Worm (Caenorhabditis elegans) whole organism, L1 larva: ENCODE data around the gene T02H6.7.
A peak's percentile ranks its signal among the peaks of the same experiment; 100 is the strongest.

Experiments used
- C04F5.9 ChIP-seq: sonication (generic microtip); optimal IDR thresholded peaks from 2 replicates; lab custom pipeline; 2016; ENCODE audit warnings: missing genetic modification characterization, missing compliant biosample characterization
- aha-1 ChIP-seq: fragments of 150-350 bp; optimal IDR thresholded peaks from 2 replicates; lab custom pipeline; 2014; ENCODE audit warnings: missing biosample characterization, missing genetic modification characterization
- blmp-1 ChIP-seq: fragments of 150-350 bp; optimal IDR thresholded peaks from 2 replicates; lab custom pipeline; 2014; ENCODE audit warnings: missing biosample characterization, missing genetic modification characterization
- ceh-8 ChIP-seq: fragments of 200-800 bp; sonication (Bioruptor generic); optimal IDR thresholded peaks from 2 replicates; lab custom pipeline; 2018; ENCODE audit warnings: mild to moderate bottlenecking, missing genetic modification characterization, moderate library complexity, missing compliant biosample characterization
- ceh-88 ChIP-seq: fragments of 200-800 bp; sonication (Bioruptor generic); IDR thresholded peaks from 2 replicates; pipeline ENCODE4 v1.3.6; 2022; ENCODE audit warnings: missing genetic modification characterization, missing compliant biosample characterization
- dsc-1 ChIP-seq: sonication (generic microtip); optimal IDR thresholded peaks from 2 replicates; lab custom pipeline; 2016; ENCODE audit warnings: mild to moderate bottlenecking, missing genetic modification characterization, missing compliant biosample characterization
- efl-1 ChIP-seq, 4 experiments: fragments of 150-350 bp; optimal IDR thresholded peaks in 3 of 4; peaks in 1 of 4; 1 replicate in 1 of 4; 2 replicates in 3 of 4; lab custom pipeline; 2014; ENCODE audit warnings: missing biosample characterization in 2 of 4, missing genetic modification characterization in 2 of 4, missing genetic modification reagents in 2 of 4
- egl-13 ChIP-seq: sonication (generic microtip); optimal IDR thresholded peaks from 2 replicates; lab custom pipeline; 2016; ENCODE audit warnings: missing genotype, missing genetic modification reagents, missing genetic modification characterization, missing compliant biosample characterization
- elt-3 ChIP-seq, 6 experiments: fragments of 150-350 bp in 1 of 6; sonication (generic microtip); optimal IDR thresholded peaks; 2 replicates each; lab custom pipeline; 2017 to 2018; ENCODE audit warnings: missing biosample characterization in 6 of 6, missing genetic modification characterization in 6 of 6, inconsistent platforms in 1 of 6
- ets-5 ChIP-seq: fragments of 200-800 bp; sonication (Bioruptor generic); IDR thresholded peaks from 2 replicates; pipeline ENCODE4 v1.3.6; 2022; ENCODE audit warnings: missing genetic modification characterization, missing compliant biosample characterization
- fos-1 ChIP-seq: fragments of 150-350 bp; optimal IDR thresholded peaks from 2 replicates; lab custom pipeline; 2014; ENCODE audit warnings: missing biosample characterization, missing genetic modification characterization
- hlh-17 ChIP-seq: fragments of 200-800 bp; sonication (Bioruptor generic); optimal IDR thresholded peaks from 2 replicates; lab custom pipeline; 2018; ENCODE audit warnings: missing genetic modification characterization, mild to moderate bottlenecking, missing compliant biosample characterization, moderate library complexity, borderline replicate concordance
- hlh-4 ChIP-seq: sonication (generic microtip); optimal IDR thresholded peaks from 2 replicates; lab custom pipeline; 2016; ENCODE audit warnings: mild to moderate bottlenecking, missing genetic modification characterization, missing compliant biosample characterization
- irx-1 ChIP-seq: sonication (generic microtip); optimal IDR thresholded peaks from 2 replicates; lab custom pipeline; 2016; ENCODE audit warnings: missing genetic modification characterization, missing compliant biosample characterization
- isw-1 ChIP-seq: fragments of 200-800 bp; sonication (Bioruptor generic); IDR thresholded peaks from 2 replicates; pipeline ENCODE4 v1.3.6; 2022; ENCODE audit warnings: missing genetic modification characterization, missing compliant biosample characterization
- jun-1 ChIP-seq: fragments of 150-350 bp; optimal IDR thresholded peaks from 2 replicates; lab custom pipeline; 2014; ENCODE audit warnings: missing biosample characterization, missing genetic modification reagents, missing genetic modification characterization
- lin-35 ChIP-seq, 2 experiments: fragments of 150-350 bp; optimal IDR thresholded peaks; 2 replicates each; lab custom pipeline; 2014; ENCODE audit warnings: missing biosample characterization in 2 of 2, missing genetic modification characterization in 2 of 2, missing genetic modification reagents in 2 of 2
- lsy-2 ChIP-seq, 2 experiments: fragments of 150-350 bp; optimal IDR thresholded peaks; 2 replicates each; lab custom pipeline; 2014; ENCODE audit warnings: missing biosample characterization in 2 of 2, missing genetic modification characterization in 2 of 2
- mdl-1 ChIP-seq, 2 experiments: fragments of 150-350 bp; optimal IDR thresholded peaks; 2 replicates each; lab custom pipeline; 2014 to 2017; ENCODE audit warnings: missing biosample characterization in 2 of 2, missing genetic modification characterization in 2 of 2, inconsistent platforms in 1 of 2
- nhr-28 ChIP-seq: fragments of 150-350 bp; optimal IDR thresholded peaks from 2 replicates; lab custom pipeline; 2014; ENCODE audit warnings: missing biosample characterization, missing genetic modification characterization
- nhr-71 ChIP-seq: sonication (generic microtip); optimal IDR thresholded peaks from 2 replicates; lab custom pipeline; 2016; ENCODE audit warnings: mild to moderate bottlenecking, missing genetic modification characterization, moderate library complexity, missing compliant biosample characterization
- nhr-76 ChIP-seq: sonication (generic microtip); optimal IDR thresholded peaks from 2 replicates; lab custom pipeline; 2017; ENCODE audit warnings: missing biosample characterization, missing genetic modification characterization
- nhr-84 ChIP-seq: sonication (generic microtip); optimal IDR thresholded peaks from 2 replicates; lab custom pipeline; 2017; ENCODE audit warnings: missing biosample characterization, missing genetic modification characterization
- nhr-90 ChIP-seq: sonication (generic microtip); optimal IDR thresholded peaks from 2 replicates; lab custom pipeline; 2016; ENCODE audit warnings: mild to moderate bottlenecking, missing genetic modification characterization, missing compliant biosample characterization; ENCODE audit not compliant: poor library complexity
- pax-3 ChIP-seq: fragments of 200-800 bp; sonication (Bioruptor generic); optimal IDR thresholded peaks from 2 replicates; lab custom pipeline; 2018; ENCODE audit warnings: mild to moderate bottlenecking, missing genetic modification characterization, moderate library complexity, missing compliant biosample characterization
- pqm-1 ChIP-seq: sonication (generic microtip); optimal IDR thresholded peaks from 3 replicates; lab custom pipeline; 2017; ENCODE audit warnings: missing biosample characterization, missing genetic modification characterization
- skn-1 ChIP-seq: fragments of 150-350 bp; optimal IDR thresholded peaks from 2 replicates; lab custom pipeline; 2014; ENCODE audit warnings: missing biosample characterization, missing genetic modification characterization
- snpc-4 ChIP-seq: fragments of 150-350 bp; optimal IDR thresholded peaks from 2 replicates; lab custom pipeline; 2014; ENCODE audit warnings: missing biosample characterization, missing genetic modification characterization
- sox-4 ChIP-seq: sonication (generic microtip); optimal IDR thresholded peaks from 2 replicates; lab custom pipeline; 2016; ENCODE audit warnings: missing genetic modification characterization, missing compliant biosample characterization
- sptf-1 ChIP-seq: fragments of 150-350 bp; optimal IDR thresholded peaks from 2 replicates; lab custom pipeline; 2014; ENCODE audit warnings: missing biosample characterization, missing genetic modification characterization
- tlp-1 ChIP-seq: fragments of 150-350 bp; optimal IDR thresholded peaks from 2 replicates; lab custom pipeline; 2014; ENCODE audit warnings: missing biosample characterization, missing genetic modification characterization
- unc-86 ChIP-seq: sonication (generic microtip); optimal IDR thresholded peaks from 2 replicates; lab custom pipeline; 2016; ENCODE audit warnings: missing genetic modification characterization, missing compliant biosample characterization
- unc-98 ChIP-seq: fragments of 200-800 bp; sonication (Bioruptor generic); IDR thresholded peaks from 2 replicates; pipeline ENCODE4 v1.3.6; 2022; ENCODE audit warnings: missing genetic modification characterization, missing compliant biosample characterization
- ztf-11 ChIP-seq, 2 experiments: sonication (generic microtip); optimal IDR thresholded peaks; 2 replicates each; lab custom pipeline; 2016 to 2017; ENCODE audit warnings: missing genetic modification characterization in 2 of 2, missing biosample characterization in 1 of 2, missing compliant biosample characterization in 1 of 2

Gene T02H6.7

ce11 chrII:661696-662095, 20.7 kb upstream of the T02H6.7 start, which contains the start of gene sri-45:
Gene sri-45, minus strand, starts transcription at chrII:661796.
- TF ChIP-seq C04F5.9 (tag; lab: Kevin White, UChicago): no peak
- no peak for TF ChIP-seq blmp-1 (tag; lab: Kevin White, UChicago)
- TF ChIP-seq aha-1 (tag; lab: Kevin White, UChicago): no peak
- no peak for TF ChIP-seq egl-13
- no peak for TF ChIP-seq pqm-1
- no peak for TF ChIP-seq ets-5 (GFP tag; lab: Robert Waterston, UW)
- no peak for TF ChIP-seq ztf-11 (tag; optimal IDR thresholded peaks at IDR 0.05; lab: Kevin White, UChicago)
- no peak for TF ChIP-seq pax-3
- TF ChIP-seq isw-1 (GFP tag; lab: Robert Waterston, UW): no peak
- no peak for TF ChIP-seq sox-4 (tag; lab: Kevin White, UChicago)
- no peak for TF ChIP-seq irx-1
- TF ChIP-seq sptf-1: no peak
- TF ChIP-seq unc-98 (GFP tag; lab: Robert Waterston, UW): no peak

ce11 chrII:667864-668263, 14.6 kb upstream of the T02H6.7 start:
- no peak for TF ChIP-seq skn-1 (tag; lab: Kevin White, UChicago)
- TF ChIP-seq efl-1 (optimal IDR thresholded peaks at IDR 0.05; lab: Kevin White, UChicago): no peak
- TF ChIP-seq efl-1 (GFP tag; optimal IDR thresholded peaks at IDR 0.05 in 1 of 2; lab: Kevin White, UChicago): peak in 1 of 2 experiments; percentile 74

- TF ChIP-seq hlh-4 (tag; lab: Kevin White, UChicago): no peak
- no peak for TF ChIP-seq nhr-71
- no peak for TF ChIP-seq tlp-1 (tag; lab: Kevin White, UChicago)
- TF ChIP-seq hlh-17 (GFP tag; lab: Kevin White, UChicago): no peak
- TF ChIP-seq lin-35 (GFP tag; optimal IDR thresholded peaks at IDR 0.05; lab: Kevin White, UChicago): no peak
- no peak for TF ChIP-seq jun-1 (tag; lab: Kevin White, UChicago)
- no peak for TF ChIP-seq snpc-4
- TF ChIP-seq nhr-90 (tag; lab: Kevin White, UChicago): no peak
- no peak for TF ChIP-seq lsy-2 (tag; optimal IDR thresholded peaks at IDR 0.05; lab: Kevin White, UChicago)
These were observed 11.4 kb upstream of the T02H6.7 start, which contains the start of gene sri-46 for ce11 chrII:671025-671424. Gene sri-46, minus strand, starts transcription at chrII:671125.

- TF ChIP-seq mdl-1 (tag; optimal IDR thresholded peaks at IDR 0.05; lab: Kevin White, UChicago) (no peak), efl-1 (optimal IDR thresholded peaks at IDR 0.05; lab: Kevin White, UChicago) (no peak), efl-1 (GFP tag; optimal IDR thresholded peaks at IDR 0.05 in 1 of 2; lab: Kevin White, UChicago) (no peak), ceh-88 (no peak), unc-98 (GFP tag; lab: Robert Waterston, UW) (no peak), ceh-8 (GFP tag; lab: Kevin White, UChicago) (no peak), ets-5 (GFP tag; lab: Robert Waterston, UW) (no peak), unc-86 (no peak), elt-3 (tag; optimal IDR thresholded peaks at IDR 0.05; lab: Kevin White, UChicago) (no peak), fos-1 (tag; lab: Kevin White, UChicago) (no peak), tlp-1 (tag; lab: Kevin White, UChicago) (no peak)
- TF ChIP-seq, all 84 proteins: peak for 0
These were observed 8.3 kb upstream of the T02H6.7 start, which contains the start of gene Y39F10C.3 for ce11 chrII:674116-674515. Gene Y39F10C.3, plus strand, starts transcription at chrII:674416.

- TF ChIP-seq lsy-2 (tag; optimal IDR thresholded peaks at IDR 0.05; lab: Kevin White, UChicago) (no peak), nhr-76 (tag; lab: Kevin White, UChicago) (no peak), nhr-28 (tag; lab: Kevin White, UChicago) (no peak), dsc-1 (tag; lab: Kevin White, UChicago) (no peak), hlh-4 (tag; lab: Kevin White, UChicago) (no peak), snpc-4 (no peak), nhr-84 (tag; lab: Kevin White, UChicago) (no peak)
These were observed 7.1 kb upstream of the T02H6.7 start, which contains the start of gene Y39F10C.1 for ce11 chrII:675303-675702. Gene Y39F10C.1, plus strand, starts transcription at chrII:675603.
